Worm (Caenorhabditis elegans) whole organism, late embryonic: ENCODE data around the gene mrpl-35.

Experiments used
- F13H6.1 ChIP-seq: sonication (generic microtip); optimal IDR thresholded peaks from 2 replicates; lab custom pipeline; 2016; ENCODE audit warnings: missing genetic modification characterization, missing compliant biosample characterization
- fkh-10 ChIP-seq: fragments of 150-350 bp; optimal IDR thresholded peaks from 2 replicates; lab custom pipeline; 2014; ENCODE audit warnings: missing biosample characterization, missing genetic modification reagents, missing genetic modification characterization
- hlh-30 ChIP-seq: sonication (generic microtip); optimal IDR thresholded peaks from 2 replicates; lab custom pipeline; 2017; ENCODE audit warnings: antibody characterized with exemption, missing genetic modification characterization, missing compliant biosample characterization; ENCODE audit not compliant: insufficient read depth
- hlh-8 ChIP-seq: sonication (generic microtip); optimal IDR thresholded peaks from 2 replicates; lab custom pipeline; 2016; ENCODE audit warnings: missing genotype, missing genetic modification characterization, missing compliant biosample characterization

- TF ChIP-seq hlh-30 (tag; lab: Kevin White, UChicago) (no peak), F13H6.1 (tag; lab: Kevin White, UChicago) (no peak), hlh-8 (tag; lab: Kevin White, UChicago) (no peak), fkh-10 (GFP tag; lab: Kevin White, UChicago) (no peak)
These were observed 29.5 kb downstream of the mrpl-35 start for ce11 chrIII:3539499-3539898.
